Worm (Caenorhabditis elegans) whole organism, L2 larva: ENCODE results near the gene fbxb-30.
"Not testable (repeated sequence)": the region's sequence is repeated elsewhere in the genome, so short reads cannot be mapped to it uniquely, and the experiment has no call there.

ENCODE experiments used
- C34F6.9 ChIP-seq: fragments of 150-350 bp; optimal IDR thresholded peaks from 2 replicates; lab custom pipeline; 2014; ENCODE audit warnings: missing biosample characterization, missing genetic modification characterization
- ZK546.5 ChIP-seq: sonication (generic microtip); optimal IDR thresholded peaks from 2 replicates; lab custom pipeline; 2017; ENCODE audit warnings: missing biosample characterization, missing genetic modification characterization
- aly-2 ChIP-seq: fragments of 150-350 bp; optimal IDR thresholded peaks from 2 replicates; lab custom pipeline; 2014; ENCODE audit warnings: missing biosample characterization, missing genetic modification characterization
- ama-1 ChIP-seq: fragments of 150-350 bp; optimal IDR thresholded peaks from 2 replicates; lab custom pipeline; 2018; ENCODE audit warnings: inconsistent platforms
- fos-1 ChIP-seq: fragments of 150-350 bp; optimal IDR thresholded peaks from 2 replicates; lab custom pipeline; 2014; ENCODE audit warnings: missing biosample characterization, missing genetic modification characterization
- lin-13 ChIP-seq: fragments of 150-350 bp; optimal IDR thresholded peaks from 2 replicates; lab custom pipeline; 2014; ENCODE audit warnings: missing biosample characterization, missing genetic modification reagents, missing genetic modification characterization
- lin-39 ChIP-seq: fragments of 150-350 bp; optimal IDR thresholded peaks from 2 replicates; lab custom pipeline; 2014; ENCODE audit warnings: missing biosample characterization, missing genetic modification reagents, missing genetic modification characterization
- lsy-2 ChIP-seq, 2 experiments: fragments of 150-350 bp in 1 of 2; sonication (generic microtip) in 1 of 2; optimal IDR thresholded peaks; 2 replicates each; lab custom pipeline; 2014 to 2017; ENCODE audit warnings: missing biosample characterization in 2 of 2, missing genetic modification characterization in 2 of 2
- nhr-10 ChIP-seq: sonication (generic microtip); optimal IDR thresholded peaks from 2 replicates; lab custom pipeline; 2017; ENCODE audit warnings: missing biosample characterization, missing genetic modification characterization
- nhr-237 ChIP-seq: fragments of 150-350 bp; optimal IDR thresholded peaks from 2 replicates; lab custom pipeline; 2014; ENCODE audit warnings: missing biosample characterization, missing genetic modification characterization
- snpc-4 ChIP-seq: fragments of 150-350 bp; optimal IDR thresholded peaks from 2 replicates; lab custom pipeline; 2014; ENCODE audit warnings: missing biosample characterization, missing genetic modification characterization

ce11 chrII:985703-986102, 15.5 kb downstream of the fbxb-30 start, which contains the start of gene fbxc-40:
- TF ChIP-seq ama-1 (lab: Kevin White, UChicago); lin-39 (tag; lab: Kevin White, UChicago); nhr-237 (tag; lab: Kevin White, UChicago); snpc-4 (tag; lab: Kevin White, UChicago); fos-1 (tag; lab: Kevin White, UChicago); nhr-10; ZK546.5 (tag; lab: Kevin White, UChicago); C34F6.9; lsy-2 (tag; optimal IDR thresholded peaks at IDR 0.05; lab: Kevin White, UChicago); aly-2 (tag; lab: Kevin White, UChicago); lin-13 (GFP tag; lab: Kevin White, UChicago): not testable (repeated sequence)
